Fruit fly (Drosophila melanogaster) whole organism, larva: ENCODE results near the gene Teh1.
A peak's percentile ranks its signal among the peaks of the same experiment; 100 is the strongest.

ENCODE experiments used
- noc ChIP-seq: fragments of 200-800 bp; sonication (Bioruptor generic); optimal IDR thresholded peaks from 3 replicates; lab custom pipeline; 2019; ENCODE audit warnings: missing biosample characterization, mild to moderate bottlenecking, missing genetic modification characterization, moderate library complexity

Gene Teh1

dm6 chr3R:9821091-9821490 is 46.8 kb downstream of the Teh1 start, which contains the start of gene CG42857:
CG42857 (minus strand) TSS chr3R:9821191.
- TF ChIP-seq noc (tag; lab: Kevin White, UChicago) = no peak

dm6 chr3R:9819777-9820176 is 48.1 kb downstream of the Teh1 start, which contains the start of gene CG9458:
CG9458 (minus strand) TSS chr3R:9819877.
- TF ChIP-seq noc (tag; lab: Kevin White, UChicago) = no peak

dm6 chr3R:9818295-9818694 is 49.6 kb downstream of the Teh1 start, which contains the start of gene CG9459:
CG9459 (minus strand) TSS chr3R:9818395.
- TF ChIP-seq noc (tag; lab: Kevin White, UChicago) = no peak

dm6 chr3R:9816879-9817278 is 51.0 kb downstream of the Teh1 start, which contains the start of gene CG16904:
CG16904 (minus strand) TSS chr3R:9816979.
- TF ChIP-seq noc (tag; lab: Kevin White, UChicago) = no peak

- TF ChIP-seq noc (tag; lab: Kevin White, UChicago) = no peak
These were observed 54.1 kb downstream of the Teh1 start, which contains the start of gene eloF for dm6 chr3R:9813861-9814260. eloF (plus strand) TSS chr3R:9814161.

dm6 chr3R:9812447-9812846 is 55.5 kb downstream of the Teh1 start, which contains the start of gene CG8534:
CG8534 (plus strand) TSS chr3R:9812747.
- TF ChIP-seq noc (tag; lab: Kevin White, UChicago) = no peak

dm6 chr3R:9808946-9809545 is 58.9 kb downstream of the Teh1 start, which contains the start of gene FBXO11:
FBXO11 (minus strand) TSS chr3R:9809368.
- peak; percentile 52 for TF ChIP-seq noc (tag; lab: Kevin White, UChicago)

dm6 chr3R:9800644-9801330 is 67.1 kb downstream of the Teh1 start, which contains the start of the genes CG9467 and CG8526:
CG9467 (minus strand) TSS chr3R:9801026.
CG8526 (plus strand) TSS chr3R:9801280.
- no peak for TF ChIP-seq noc (tag; lab: Kevin White, UChicago)

- no peak for TF ChIP-seq noc (tag; lab: Kevin White, UChicago)
These were observed 74.9 kb downstream of the Teh1 start, which contains the start of gene CG8516 for dm6 chr3R:9793018-9793417. CG8516 (plus strand) TSS chr3R:9793295.

dm6 chr3R:9791177-9791806 is 76.6 kb downstream of the Teh1 start, which contains the start of the genes CG12945 and CG8507:
CG12945 (minus strand) TSS chr3R:9791221.
CG8507 (plus strand) TSS chr3R:9791483.
- TF ChIP-seq noc (tag; lab: Kevin White, UChicago) = peak; percentile 50

dm6 chr3R:9784341-9785062 is 83.4 kb downstream of the Teh1 start, which contains the start of the genes MtnA and CG8500:
MtnA (minus strand) TSS chr3R:9784370.
CG8500 (plus strand) TSS chr3R:9784653.
- no peak for TF ChIP-seq noc (tag; lab: Kevin White, UChicago)

- no peak for TF ChIP-seq noc (tag; lab: Kevin White, UChicago)
These were observed 84.5 kb downstream of the Teh1 start for dm6 chr3R:9783240-9783917.

dm6 chr3R:9779764-9780163 is 88.2 kb downstream of the Teh1 start, which contains the start of gene CG12947:
CG12947 (plus strand) TSS chr3R:9780064.
- no peak for TF ChIP-seq noc (tag; lab: Kevin White, UChicago)

dm6 chr3R:9777941-9778360 is 90.0 kb downstream of the Teh1 start, which contains the start of gene RpS29:
RpS29 (plus strand) TSS chr3R:9778042.
- TF ChIP-seq noc (tag; lab: Kevin White, UChicago) = peak; percentile 73
